Worm (Caenorhabditis elegans): ENCODE results near the gene Y6D1A.1.

Gene Y6D1A.1

ce11 chrII:11811241-11811640 is 12.2 kb downstream of the Y6D1A.1 start:
- TF ChIP-seq W03F9.2 (tag; optimal IDR thresholded peaks at IDR 0.05) (no peak), dao-5 (tag; optimal IDR thresholded peaks at IDR 0.05) (no peak), him-1 (tag; optimal IDR thresholded peaks at IDR 0.05) (no peak)

ce11 chrII:11810436-11810835 is 13.0 kb downstream of the Y6D1A.1 start, which contains the start of gene F43G6.7:
TSS of gene F43G6.7 (plus strand) at chrII:11810790.
- TF ChIP-seq dao-5 (tag; optimal IDR thresholded peaks at IDR 0.05) (no peak), him-1 (tag; optimal IDR thresholded peaks at IDR 0.05) (no peak)

- no peak for TF ChIP-seq W03F9.2 (tag; optimal IDR thresholded peaks at IDR 0.05)
- TF ChIP-seq dao-5 (tag; optimal IDR thresholded peaks at IDR 0.05) = no peak
- no peak for TF ChIP-seq him-1 (tag; optimal IDR thresholded peaks at IDR 0.05)
These were observed 14.4 kb downstream of the Y6D1A.1 start, which contains the start of gene F43G6.10 for ce11 chrII:11808979-11809378. TSS of gene F43G6.10 (plus strand) at chrII:11809349.

ce11 chrII:11806256-11806655 is 17.2 kb downstream of the Y6D1A.1 start, which contains the start of gene jmjd-1.1:
TSS of gene jmjd-1.1 (plus strand) at chrII:11806556.
- TF ChIP-seq W03F9.2 (tag; optimal IDR thresholded peaks at IDR 0.05) (no peak), him-1 (tag; optimal IDR thresholded peaks at IDR 0.05) (no peak)

- TF ChIP-seq him-1 (tag; optimal IDR thresholded peaks at IDR 0.05) = no peak
- no peak for TF ChIP-seq dao-5 (tag; optimal IDR thresholded peaks at IDR 0.05)
- no peak for TF ChIP-seq W03F9.2 (tag; optimal IDR thresholded peaks at IDR 0.05)
These were observed 21.0 kb downstream of the Y6D1A.1 start, which contains the start of gene F43G6.17 for ce11 chrII:11802451-11802850. TSS of gene F43G6.17 (plus strand) at chrII:11802751.

- no peak for TF ChIP-seq him-1 (tag; optimal IDR thresholded peaks at IDR 0.05)
- TF ChIP-seq W03F9.2 (tag; optimal IDR thresholded peaks at IDR 0.05) = no peak
- no peak for TF ChIP-seq dao-5 (tag; optimal IDR thresholded peaks at IDR 0.05)
These were observed 24.7 kb downstream of the Y6D1A.1 start, which contains the start of gene hda-5 for ce11 chrII:11798737-11799136. TSS of gene hda-5 (plus strand) at chrII:11799037.

ce11 chrII:11797194-11797593 is 26.2 kb downstream of the Y6D1A.1 start:
- TF ChIP-seq him-1 (tag; optimal IDR thresholded peaks at IDR 0.05) = no peak
- no peak for TF ChIP-seq dao-5 (tag; optimal IDR thresholded peaks at IDR 0.05)
- TF ChIP-seq W03F9.2 (tag; optimal IDR thresholded peaks at IDR 0.05) = no peak

ce11 chrII:11794392-11794791 is 29.0 kb downstream of the Y6D1A.1 start:
- TF ChIP-seq W03F9.2 (tag; optimal IDR thresholded peaks at IDR 0.05) (no peak), him-1 (tag; optimal IDR thresholded peaks at IDR 0.05) (no peak), dao-5 (tag; optimal IDR thresholded peaks at IDR 0.05) (no peak)

ce11 chrII:11790458-11790857 is 33.0 kb downstream of the Y6D1A.1 start, which contains the start of gene F43G6.4:
TSS of gene F43G6.4 (plus strand) at chrII:11790758.
- TF ChIP-seq dao-5 (tag; optimal IDR thresholded peaks at IDR 0.05) = no peak
- no peak for TF ChIP-seq W03F9.2 (tag; optimal IDR thresholded peaks at IDR 0.05)
- no peak for TF ChIP-seq him-1 (tag; optimal IDR thresholded peaks at IDR 0.05)

- TF ChIP-seq him-1 (tag; optimal IDR thresholded peaks at IDR 0.05) (no peak), W03F9.2 (tag; optimal IDR thresholded peaks at IDR 0.05) (no peak), dao-5 (tag; optimal IDR thresholded peaks at IDR 0.05) (no peak)
These were observed 35.4 kb downstream of the Y6D1A.1 start for ce11 chrII:11788025-11788424.

- TF ChIP-seq dao-5 (tag; optimal IDR thresholded peaks at IDR 0.05) (no peak), W03F9.2 (tag; optimal IDR thresholded peaks at IDR 0.05) (no peak), him-1 (tag; optimal IDR thresholded peaks at IDR 0.05) (no peak)
These were observed 40.9 kb downstream of the Y6D1A.1 start, which contains the start of gene F43G6.16 for ce11 chrII:11782493-11782892. TSS of gene F43G6.16 (minus strand) at chrII:11782633.

- TF ChIP-seq dao-5 (tag; optimal IDR thresholded peaks at IDR 0.05) = no peak
- TF ChIP-seq W03F9.2 (tag; optimal IDR thresholded peaks at IDR 0.05) = no peak
- no peak for TF ChIP-seq him-1 (tag; optimal IDR thresholded peaks at IDR 0.05)
These were observed 45.4 kb downstream of the Y6D1A.1 start, which contains the start of the genes patr-1 and dna-2 for ce11 chrII:11777893-11778480. TSS of gene patr-1 (minus strand) at chrII:11777943. TSS of gene dna-2 (plus strand) at chrII:11778430.

- no peak for TF ChIP-seq W03F9.2 (tag; optimal IDR thresholded peaks at IDR 0.05)
- TF ChIP-seq him-1 (tag; optimal IDR thresholded peaks at IDR 0.05) = no peak
These were observed 49.2 kb downstream of the Y6D1A.1 start, which contains the start of gene F44E5.1 for ce11 chrII:11774218-11774617. TSS of gene F44E5.1 (minus strand) at chrII:11774559.

- TF ChIP-seq dao-5 (tag; optimal IDR thresholded peaks at IDR 0.05) = no peak
- no peak for TF ChIP-seq him-1 (tag; optimal IDR thresholded peaks at IDR 0.05)
- TF ChIP-seq W03F9.2 (tag; optimal IDR thresholded peaks at IDR 0.05) = no peak
These were observed 51.1 kb downstream of the Y6D1A.1 start, which contains the start of gene F44E5.15 for ce11 chrII:11772364-11772763. TSS of gene F44E5.15 (plus strand) at chrII:11772664.

Measured in whole organism, L4/young adult.